Worm (Caenorhabditis elegans): ENCODE measurements around the gene C05D11.1.

The C05D11.1 gene

DNA sequence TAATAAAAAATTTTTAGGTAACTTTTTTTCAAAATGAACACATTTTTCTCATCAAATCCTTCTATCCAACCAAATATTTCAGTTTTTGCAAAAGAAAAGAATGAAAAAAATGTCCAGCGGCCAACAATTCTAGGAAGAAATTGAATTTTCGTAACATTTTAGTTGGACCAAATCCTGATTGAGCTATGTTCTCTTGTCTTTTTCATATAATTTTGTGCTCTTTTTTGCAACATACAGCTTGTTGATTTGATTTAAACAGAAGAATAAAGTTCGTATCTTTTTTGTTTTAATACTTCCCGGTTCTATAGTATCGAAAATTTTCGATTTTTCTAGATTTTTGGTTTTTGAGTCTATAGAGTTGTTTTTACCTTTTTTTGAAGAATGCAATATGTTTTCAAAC lies 37.0 kb upstream of the C05D11.1 start (continued):
- no peak for TF ChIP-seq unc-30 (tag; optimal IDR thresholded peaks at IDR 0.05)
- no peak for TF ChIP-seq aly-2 (tag; optimal IDR thresholded peaks at IDR 0.05)
- no peak for TF ChIP-seq mef-2 (tag; optimal IDR thresholded peaks at IDR 0.05)
- no peak for TF ChIP-seq nhr-11 (tag; optimal IDR thresholded peaks at IDR 0.05)
- no peak for TF ChIP-seq egl-13 (tag; optimal IDR thresholded peaks at IDR 0.05)
- no peak for TF ChIP-seq C04F5.9 (tag; optimal IDR thresholded peaks at IDR 0.05)
- no peak for TF ChIP-seq hlh-17 (GFP tag; optimal IDR thresholded peaks at IDR 0.05; ENCODE audit: borderline replicate concordance)

ce11 chrIII:6402346-6402745 lies 34.1 kb upstream of the C05D11.1 start:
- peak; percentile 40 for TF ChIP-seq lir-3 (tag; optimal IDR thresholded peaks at IDR 0.05; ENCODE audit: poor library complexity)
- TF ChIP-seq lsy-2 (tag; optimal IDR thresholded peaks at IDR 0.05), result peak; percentile 22 to 51
- peak; percentile 32 for TF ChIP-seq nhr-47 (tag; optimal IDR thresholded peaks at IDR 0.05)
- TF ChIP-seq aha-1 (tag; optimal IDR thresholded peaks at IDR 0.05), result no peak
- peak; percentile 43 for TF ChIP-seq swsn-7 (tag; optimal IDR thresholded peaks at IDR 0.05)
- TF ChIP-seq sup-37 (GFP tag; optimal IDR thresholded peaks at IDR 0.05), result peak; percentile 23
- TF ChIP-seq unc-86 (tag; optimal IDR thresholded peaks at IDR 0.05), result no peak
- TF ChIP-seq C34B4.2 (tag; optimal IDR thresholded peaks at IDR 0.05), result no peak
- TF ChIP-seq dsc-1 (tag; optimal IDR thresholded peaks at IDR 0.05), result no peak
- TF ChIP-seq tlp-1 (tag; optimal IDR thresholded peaks at IDR 0.05), result no peak
- peak in 1 of 2 experiments; percentile 14 for TF ChIP-seq lin-35 (GFP tag; optimal IDR thresholded peaks at IDR 0.05)
- TF ChIP-seq nhr-28 (tag; optimal IDR thresholded peaks at IDR 0.05), result no peak
- no peak for TF ChIP-seq ceh-82 (tag; optimal IDR thresholded peaks at IDR 0.05)
- no peak for TF ChIP-seq vab-15 (tag; optimal IDR thresholded peaks at IDR 0.05)
- TF ChIP-seq dpl-1 (GFP tag; optimal IDR thresholded peaks at IDR 0.05), result no peak
- TF ChIP-seq lin-39 (tag; optimal IDR thresholded peaks at IDR 0.05), result peak; percentile 57
- no peak for TF ChIP-seq isw-1 (GFP tag; IDR thresholded peaks at IDR 0.05)
- TF ChIP-seq nhr-71 (tag; optimal IDR thresholded peaks at IDR 0.05), result peak; percentile 91
- TF ChIP-seq elt-2 (tag; optimal IDR thresholded peaks at IDR 0.05), result no peak
- TF ChIP-seq unc-98 (GFP tag; IDR thresholded peaks at IDR 0.05), result no peak; the same call in 1 of the 2 replicates
- TF ChIP-seq nhr-11 (tag; optimal IDR thresholded peaks at IDR 0.05), result peak; percentile 58
- TF ChIP-seq snu-23 (GFP tag; optimal IDR thresholded peaks at IDR 0.05), result peak; percentile 67
- no peak for TF ChIP-seq mep-1 (tag; optimal IDR thresholded peaks at IDR 0.05)
- peak; percentile 60 for TF ChIP-seq lin-13 (GFP tag; optimal IDR thresholded peaks at IDR 0.05)
- no peak for TF ChIP-seq grh-1 (GFP tag; IDR thresholded peaks at IDR 0.05)
- no peak for TF ChIP-seq nhr-84 (tag; optimal IDR thresholded peaks at IDR 0.05)
- TF ChIP-seq lin-14 (GFP tag; optimal IDR thresholded peaks at IDR 0.05), result peak; percentile 56
- TF ChIP-seq zag-1 (tag; optimal IDR thresholded peaks at IDR 0.05), result no peak
- TF ChIP-seq mab-9 (GFP tag; IDR thresholded peaks at IDR 0.05), result no peak
- TF ChIP-seq fkh-8 (tag; optimal IDR thresholded peaks at IDR 0.05), result no peak
- no peak for TF ChIP-seq hlh-17 (GFP tag; optimal IDR thresholded peaks at IDR 0.05; ENCODE audit: borderline replicate concordance)
- TF ChIP-seq nhr-20 (tag; optimal IDR thresholded peaks at IDR 0.05), result peak; percentile 18
- TF ChIP-seq nhr-77 (tag; optimal IDR thresholded peaks at IDR 0.05), result no peak
- TF ChIP-seq irx-1 (tag; optimal IDR thresholded peaks at IDR 0.05), result no peak
- peak; percentile 54 for TF ChIP-seq tbx-2 (tag; optimal IDR thresholded peaks at IDR 0.05)
- TF ChIP-seq xbp-1 (tag; optimal IDR thresholded peaks at IDR 0.05), result peak; percentile 78
- peak in 1 of 2 experiments; percentile 11 for TF ChIP-seq efl-1 (optimal IDR thresholded peaks at IDR 0.05)
- TF ChIP-seq efl-1 (GFP tag; optimal IDR thresholded peaks at IDR 0.05 in 1 of 2), result peak in 1 of 2 experiments; percentile 49
- no peak for TF ChIP-seq nhr-237 (tag; optimal IDR thresholded peaks at IDR 0.05)
- no peak for TF ChIP-seq ztf-11 (tag; optimal IDR thresholded peaks at IDR 0.05)
- TF ChIP-seq ceh-88 (GFP tag; IDR thresholded peaks at IDR 0.05), result peak; percentile 13; the same call in 1 of the 2 replicates
- TF ChIP-seq ztf-4 (tag; optimal IDR thresholded peaks at IDR 0.05), result no peak
- peak; percentile 86 for TF ChIP-seq rnt-1 (tag; optimal IDR thresholded peaks at IDR 0.05)
- no peak for TF ChIP-seq C04F5.9 (tag; optimal IDR thresholded peaks at IDR 0.05)
- no peak for TF ChIP-seq ets-5 (GFP tag; IDR thresholded peaks at IDR 0.05)
- peak; percentile 73 for TF ChIP-seq nhr-19 (GFP tag; conservative IDR thresholded peaks at IDR 0.05)
- no peak for TF ChIP-seq unc-62 (GFP tag; optimal IDR thresholded peaks at IDR 0.05)

Measured in whole organism, L1 larva.